Worm (Caenorhabditis elegans) whole organism, early embryonic: ENCODE data around the gene Y43F8B.23.

Experiments used
- F13C5.2 ChIP-seq: sonication (generic microtip); optimal IDR thresholded peaks from 2 replicates; lab custom pipeline; 2017; ENCODE audit warnings: mild to moderate bottlenecking, missing genetic modification characterization, inconsistent platforms, missing compliant biosample characterization
- ama-1 ChIP-seq: fragments of 150-350 bp; optimal IDR thresholded peaks from 2 replicates; lab custom pipeline; 2014
- flt-1 ChIP-seq: fragments of 200-800 bp; sonication (Bioruptor generic); IDR thresholded peaks from 2 replicates; pipeline ENCODE4 v1.3.6; 2022; ENCODE audit warnings: missing genetic modification characterization, missing compliant biosample characterization
- pes-1 ChIP-seq: fragments of 200-800 bp; sonication (Bioruptor generic); IDR thresholded peaks from 2 replicates; pipeline ENCODE4 v1.3.6; 2022; ENCODE audit warnings: missing genetic modification reagents, missing genetic modification characterization, missing compliant biosample characterization

ce11 chrV:19477852-19478251 lies 10.4 kb upstream of the Y43F8B.23 start, which contains the start of gene Y43F8B.9:
- TF ChIP-seq pes-1 (GFP tag; lab: Robert Waterston, UW), result no peak
- no peak for TF ChIP-seq ama-1
- TF ChIP-seq F13C5.2, result no peak
- TF ChIP-seq flt-1 (GFP tag; lab: Robert Waterston, UW), result no peak
